Worm (Caenorhabditis elegans): ENCODE results near the gene R07E5.19.

Gene R07E5.19

DNA sequence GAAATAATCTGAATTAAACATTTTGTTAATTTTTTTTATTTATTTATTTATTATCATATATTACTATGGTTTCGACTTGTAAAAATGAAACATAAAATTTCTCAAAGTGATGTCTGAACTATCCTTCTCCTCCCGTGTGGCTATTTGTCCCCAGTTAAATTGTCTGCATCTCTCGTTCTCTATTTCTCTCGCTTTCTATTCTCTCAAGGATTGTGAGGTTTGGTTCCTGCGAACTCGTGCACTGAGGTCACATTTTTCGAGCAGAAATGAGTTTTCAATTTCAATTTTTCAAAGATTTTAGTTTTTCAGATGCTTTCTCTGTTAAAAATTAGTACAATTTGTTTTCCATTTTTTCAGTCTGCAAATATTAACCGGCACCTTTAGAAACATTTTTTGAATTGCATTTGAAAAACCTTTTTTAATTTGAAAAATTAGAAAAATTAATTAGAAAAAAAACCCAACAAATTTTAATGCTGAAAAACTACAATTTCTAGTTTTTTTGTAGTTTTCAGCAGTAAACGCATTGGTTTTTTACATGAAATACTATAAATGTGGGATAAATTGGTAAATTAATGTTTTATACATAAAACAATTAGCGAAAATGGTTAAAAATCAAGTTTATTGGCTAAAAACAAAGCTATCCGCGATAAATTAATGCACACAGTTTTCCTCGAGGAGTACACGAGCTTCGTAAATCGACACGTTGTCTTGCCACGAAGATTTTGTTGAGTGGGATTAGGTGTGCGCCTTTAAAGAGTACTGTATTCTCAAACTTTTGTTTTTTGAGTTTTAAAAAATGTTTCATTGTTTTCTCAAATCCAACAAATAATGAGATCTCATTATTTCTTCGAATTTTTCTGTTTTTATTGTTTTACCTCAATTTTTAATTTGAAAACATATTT is 5.5 kb downstream of the R07E5.19 start (continued):
- TF ChIP-seq hlh-30 (tag; optimal IDR thresholded peaks at IDR 0.05; ENCODE audit: insufficient read depth) (peak; percentile 94), F26F4.8 (GFP tag; conservative IDR thresholded peaks at IDR 0.05) (no peak), nhr-28 (tag; optimal IDR thresholded peaks at IDR 0.05) (peak; percentile 46), dmd-8 (GFP tag; IDR thresholded peaks at IDR 0.05) (no peak), lin-29 (GFP tag; IDR thresholded peaks at IDR 0.05) (no peak), jun-1 (tag; optimal IDR thresholded peaks at IDR 0.05) (no peak), ztf-7 (tag; optimal IDR thresholded peaks at IDR 0.05) (no peak), sdz-12 (GFP tag; optimal IDR thresholded peaks at IDR 0.05) (no peak), F37D6.2 (tag; optimal IDR thresholded peaks at IDR 0.05) (no peak), cey-2 (tag; optimal IDR thresholded peaks at IDR 0.05; ENCODE audit: borderline replicate concordance, insufficient read depth) (no peak), php-3 (GFP tag; IDR thresholded peaks at IDR 0.05) (no peak), ces-1 (GFP tag; optimal IDR thresholded peaks at IDR 0.05) (no peak), nhr-25 (tag; optimal IDR thresholded peaks at IDR 0.05; ENCODE audit: borderline replicate concordance, insufficient read depth) (no peak)

DNA sequence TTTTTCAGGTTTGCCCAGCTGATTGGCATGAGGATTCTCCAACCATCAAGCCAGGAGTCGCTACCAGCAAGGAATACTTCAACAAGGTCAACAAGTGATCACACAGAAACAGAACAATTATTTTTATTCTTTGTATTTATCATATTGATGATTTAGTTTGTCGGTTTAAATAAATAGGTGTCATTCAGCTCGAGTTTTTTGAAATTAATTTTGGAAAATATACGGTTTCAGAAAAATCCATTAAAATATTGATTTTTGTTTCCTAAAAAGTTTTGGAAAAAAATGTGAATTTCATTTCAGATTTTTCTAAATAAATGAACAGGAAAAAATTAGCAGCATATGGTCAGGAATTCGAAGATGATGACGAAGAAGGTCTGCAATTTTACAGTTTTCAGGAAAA is 9.6 kb downstream of the R07E5.19 start, which contains the start of gene gpch-1:
TSS of gene gpch-1 (plus strand) at position 301 of the 400 bp plus-strand sequence.
- TF ChIP-seq lin-29 (GFP tag; IDR thresholded peaks at IDR 0.05): no peak
- no peak for TF ChIP-seq nhr-28 (tag; optimal IDR thresholded peaks at IDR 0.05)
- no peak for TF ChIP-seq lin-13 (GFP tag; optimal IDR thresholded peaks at IDR 0.05)
- no peak for TF ChIP-seq F10B5.3 (tag; optimal IDR thresholded peaks at IDR 0.05)

DNA sequence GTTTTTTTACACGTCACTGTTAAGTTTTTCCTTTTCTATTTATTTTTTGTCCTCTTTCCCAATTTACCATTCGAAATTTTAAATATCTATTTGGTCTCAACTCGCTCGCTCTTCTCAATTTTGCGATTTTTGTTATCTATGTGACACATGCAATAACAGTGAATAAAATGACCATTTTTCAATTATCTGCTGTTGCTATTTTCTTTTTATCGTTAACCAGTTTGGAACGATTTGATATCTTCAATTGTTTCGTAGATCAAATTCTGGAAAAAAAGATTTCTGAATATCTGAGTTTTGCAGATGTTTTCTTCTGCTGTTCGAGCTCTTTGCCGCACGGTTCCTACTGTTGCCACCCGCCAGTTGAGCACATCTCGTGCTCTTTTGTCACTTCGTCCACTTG is 10.7 kb downstream of the R07E5.19 start, which contains the start of gene prdx-3:
TSS of gene prdx-3 (plus strand) at position 301 of the 400 bp plus-strand sequence.
- no peak for TF ChIP-seq nhr-42 (GFP tag; IDR thresholded peaks at IDR 0.05)
- TF ChIP-seq mdt-29 (GFP tag; IDR thresholded peaks at IDR 0.05): no peak
- peak in 1 of 2 experiments; percentile 49 for TF ChIP-seq unc-62 (GFP tag; optimal IDR thresholded peaks at IDR 0.05 in 1 of 2)
- TF ChIP-seq unc-62 (tag; optimal IDR thresholded peaks at IDR 0.05): no peak
- 0 out of 2 replicates have a peak, but pooled peaks have one; percentile 9 for TF ChIP-seq lin-38 (GFP tag; IDR thresholded peaks at IDR 0.05)

DNA sequence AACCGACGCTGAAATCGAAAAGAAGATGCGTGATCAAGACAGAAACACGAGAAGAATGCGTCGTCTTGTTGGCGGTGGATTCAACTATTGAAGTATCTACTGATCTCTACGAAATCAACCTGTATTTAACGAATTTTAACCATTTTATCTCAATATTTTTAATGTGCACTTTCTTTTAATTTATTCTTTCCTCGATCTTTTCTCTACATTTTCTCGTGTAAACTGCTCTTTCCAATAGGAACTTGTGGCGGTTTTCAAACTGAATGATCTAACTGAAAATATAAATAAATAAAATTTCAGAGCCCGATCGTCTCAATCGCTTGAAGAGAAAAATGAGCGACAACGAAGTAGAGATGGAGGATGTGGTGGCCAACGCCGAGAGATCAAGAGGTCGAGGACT is 11.9 kb downstream of the R07E5.19 start, which contains the start of gene rnp-4:
TSS of gene rnp-4 (plus strand) at position 301 of the 400 bp plus-strand sequence.
- TF ChIP-seq T26A8.4 (GFP tag; IDR thresholded peaks at IDR 0.05) (no peak), lin-29 (GFP tag; IDR thresholded peaks at IDR 0.05) (no peak), F44E2.7 (GFP tag; IDR thresholded peaks at IDR 0.05) (no peak), tra-1 (GFP tag; IDR thresholded peaks at IDR 0.05) (no peak), fos-1 (tag; optimal IDR thresholded peaks at IDR 0.05) (no peak), F26F4.8 (GFP tag; conservative IDR thresholded peaks at IDR 0.05) (no peak), Y48G9A.11 (GFP tag; IDR thresholded peaks at IDR 0.05) (no peak), nhr-102 (tag; optimal IDR thresholded peaks at IDR 0.05) (no peak), mdl-1 (tag; optimal IDR thresholded peaks at IDR 0.05) (no peak), egl-43 (GFP tag; IDR thresholded peaks at IDR 0.05) (no peak), lsy-2 (tag; optimal IDR thresholded peaks at IDR 0.05) (no peak), lin-39 (tag; optimal IDR thresholded peaks at IDR 0.05) (no peak), ceh-82 (tag; optimal IDR thresholded peaks at IDR 0.05) (no peak), aha-1 (tag) (no peak)

All from whole organism, L4 larva.